Worm (Caenorhabditis elegans): ENCODE results near the gene mct-6.

mct-6 gene

ce11 chrX:16792700-16793176 is 22.4 kb upstream of the mct-6 start, which contains the start of gene got-1.2:
got-1.2 (minus strand) TSS chrX:16793126.
- TF ChIP-seq ets-7 (tag; optimal IDR thresholded peaks at IDR 0.05) = no peak
- no peak for TF ChIP-seq pes-1 (GFP tag; IDR thresholded peaks at IDR 0.05)
- no peak for TF ChIP-seq hnd-1 (tag; optimal IDR thresholded peaks at IDR 0.05)
- TF ChIP-seq tra-4 (tag; optimal IDR thresholded peaks at IDR 0.05) = no peak

ce11 chrX:16787152-16787551 is 16.9 kb upstream of the mct-6 start:
- TF ChIP-seq pes-1 (GFP tag; IDR thresholded peaks at IDR 0.05) (no peak), ets-7 (tag; optimal IDR thresholded peaks at IDR 0.05) (no peak), scrt-1 (GFP tag; IDR thresholded peaks at IDR 0.05) (no peak), flt-1 (GFP tag; IDR thresholded peaks at IDR 0.05) (no peak), tbx-11 (GFP tag; IDR thresholded peaks at IDR 0.05) (no peak), hmg-4 (GFP tag; optimal IDR thresholded peaks at IDR 0.05) (no peak)

DNA sequence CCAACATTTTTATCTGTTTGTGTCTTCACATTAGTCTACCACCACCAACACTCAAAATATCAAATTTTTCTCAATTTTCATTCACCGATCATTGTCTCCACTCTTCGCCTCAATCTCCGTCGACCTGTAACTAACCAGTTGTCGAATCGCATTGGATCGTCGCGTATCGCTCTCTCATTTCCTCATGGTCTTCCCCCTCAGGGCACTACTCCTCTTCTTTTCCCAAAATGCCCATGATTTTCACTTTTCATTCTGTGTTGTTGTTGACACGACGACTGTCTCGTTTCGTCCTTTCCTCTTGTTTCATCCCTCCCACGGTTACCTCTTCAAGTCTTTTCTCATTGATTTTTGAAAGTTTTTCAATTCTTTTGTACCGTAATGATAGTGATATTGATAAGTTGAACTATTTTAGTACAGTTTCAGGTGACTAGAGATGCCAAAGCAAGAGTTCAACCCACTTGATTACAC is 15.8 kb upstream of the mct-6 start, which contains the start of gene T01C8.2:
Gene T01C8.2 (plus strand): TSS at position 418 of the 468 bp plus-strand sequence.
- TF ChIP-seq ets-7 (tag; optimal IDR thresholded peaks at IDR 0.05) (no peak), ama-1 (optimal IDR thresholded peaks at IDR 0.05) (no peak), ceh-13 (GFP tag; optimal IDR thresholded peaks at IDR 0.05) (no peak), B0310.2 (tag; optimal IDR thresholded peaks at IDR 0.05) (no peak), F13C5.2 (tag; optimal IDR thresholded peaks at IDR 0.05) (no peak), hmg-4 (GFP tag; optimal IDR thresholded peaks at IDR 0.05) (no peak), tbx-11 (GFP tag; IDR thresholded peaks at IDR 0.05) (no peak), aly-1 (tag; optimal IDR thresholded peaks at IDR 0.05) (no peak), sea-1 (GFP tag; conservative IDR thresholded peaks at IDR 0.05) (no peak), ceh-36 (tag; optimal IDR thresholded peaks at IDR 0.05) (no peak), pes-1 (GFP tag; IDR thresholded peaks at IDR 0.05) (no peak), tra-4 (tag; optimal IDR thresholded peaks at IDR 0.05) (no peak), flt-1 (GFP tag; IDR thresholded peaks at IDR 0.05) (no peak), hmbx-1 (tag; optimal IDR thresholded peaks at IDR 0.05) (no peak), hnd-1 (tag; optimal IDR thresholded peaks at IDR 0.05) (no peak), scrt-1 (GFP tag; IDR thresholded peaks at IDR 0.05) (no peak), tbx-37 (GFP tag; conservative IDR thresholded peaks at IDR 0.05) (no peak)

ce11 chrX:16784038-16784437 is 13.7 kb upstream of the mct-6 start:
- TF ChIP-seq B0310.2 (tag; optimal IDR thresholded peaks at IDR 0.05) (no peak), pes-1 (GFP tag; IDR thresholded peaks at IDR 0.05) (no peak), ceh-13 (GFP tag; optimal IDR thresholded peaks at IDR 0.05) (no peak), scrt-1 (GFP tag; IDR thresholded peaks at IDR 0.05) (no peak), aly-1 (tag; optimal IDR thresholded peaks at IDR 0.05) (no peak), ceh-36 (tag; optimal IDR thresholded peaks at IDR 0.05) (no peak), tra-4 (tag; optimal IDR thresholded peaks at IDR 0.05) (no peak), tbx-37 (GFP tag; conservative IDR thresholded peaks at IDR 0.05) (no peak), F13C5.2 (tag; optimal IDR thresholded peaks at IDR 0.05) (no peak), flt-1 (GFP tag; IDR thresholded peaks at IDR 0.05) (no peak), hnd-1 (tag; optimal IDR thresholded peaks at IDR 0.05) (no peak), sea-1 (GFP tag; conservative IDR thresholded peaks at IDR 0.05) (no peak), ets-7 (tag; optimal IDR thresholded peaks at IDR 0.05) (no peak)

ce11 chrX:16782797-16783259 is 12.5 kb upstream of the mct-6 start, which contains the start of gene T01C8.3:
T01C8.3 (minus strand) TSS chrX:16783209.
- TF ChIP-seq scrt-1 (GFP tag; IDR thresholded peaks at IDR 0.05) = no peak

DNA sequence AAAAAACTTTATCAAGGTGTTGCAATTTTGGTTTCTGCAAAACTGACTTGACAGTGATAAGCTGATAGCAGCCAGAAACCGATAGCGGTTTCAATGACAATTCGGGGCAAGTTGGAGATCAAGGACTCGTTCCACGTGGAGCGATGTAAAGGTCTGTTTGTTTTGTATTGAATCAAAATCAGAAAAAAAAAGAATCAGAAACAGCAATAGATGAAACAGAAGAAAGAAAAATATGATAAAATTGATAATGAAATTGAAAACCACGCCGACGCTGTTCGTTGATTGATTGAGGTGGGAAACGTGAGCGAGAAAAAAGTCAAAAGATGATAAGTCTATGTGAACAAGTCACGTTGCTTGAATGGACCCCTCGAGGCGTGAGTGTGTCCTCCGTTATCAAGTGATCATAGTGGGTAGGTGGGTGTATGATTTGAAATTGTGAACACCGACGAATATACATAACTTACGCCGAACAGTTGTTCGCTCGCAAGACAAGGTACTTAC is 5.1 kb upstream of the mct-6 start:
- TF ChIP-seq B0310.2 (tag; optimal IDR thresholded peaks at IDR 0.05) (no peak), ceh-36 (tag; optimal IDR thresholded peaks at IDR 0.05) (no peak), pes-1 (GFP tag; IDR thresholded peaks at IDR 0.05) (no peak), scrt-1 (GFP tag; IDR thresholded peaks at IDR 0.05) (no peak), tra-4 (tag; optimal IDR thresholded peaks at IDR 0.05) (no peak), ets-7 (tag; optimal IDR thresholded peaks at IDR 0.05) (no peak), sea-1 (GFP tag; conservative IDR thresholded peaks at IDR 0.05) (no peak), aly-1 (tag; optimal IDR thresholded peaks at IDR 0.05) (no peak), hnd-1 (tag; optimal IDR thresholded peaks at IDR 0.05) (no peak), ceh-13 (GFP tag; optimal IDR thresholded peaks at IDR 0.05) (no peak), F13C5.2 (tag; optimal IDR thresholded peaks at IDR 0.05) (no peak), flt-1 (GFP tag; IDR thresholded peaks at IDR 0.05) (no peak), tbx-37 (GFP tag; conservative IDR thresholded peaks at IDR 0.05) (no peak), hmbx-1 (tag; optimal IDR thresholded peaks at IDR 0.05) (no peak), hmg-4 (GFP tag; optimal IDR thresholded peaks at IDR 0.05) (no peak), tbx-11 (GFP tag; IDR thresholded peaks at IDR 0.05) (no peak), ama-1 (optimal IDR thresholded peaks at IDR 0.05) (no peak)

DNA sequence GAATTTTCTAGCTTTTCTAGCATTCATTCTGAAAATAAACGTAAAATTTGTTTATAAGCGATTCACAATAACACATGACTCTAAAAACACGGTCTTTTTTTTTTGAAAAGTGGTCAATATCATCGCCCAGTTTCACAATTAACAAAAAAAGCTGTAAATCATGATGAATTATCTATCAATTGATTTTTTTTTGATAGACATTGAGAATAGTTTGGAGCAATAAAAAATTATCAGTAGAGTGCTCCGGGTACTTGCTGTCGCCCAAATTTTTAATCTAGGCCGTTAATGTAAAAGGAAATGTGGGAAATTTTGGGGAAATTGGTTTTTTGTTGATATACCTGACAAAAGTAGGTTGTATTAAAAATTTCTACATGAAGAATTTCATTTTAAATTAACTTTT is 3.1 kb upstream of the mct-6 start:
- TF ChIP-seq B0310.2 (tag; optimal IDR thresholded peaks at IDR 0.05) (no peak), aly-1 (tag; optimal IDR thresholded peaks at IDR 0.05) (no peak), tbx-37 (GFP tag; conservative IDR thresholded peaks at IDR 0.05) (no peak), hnd-1 (tag; optimal IDR thresholded peaks at IDR 0.05) (no peak), scrt-1 (GFP tag; IDR thresholded peaks at IDR 0.05) (no peak), F13C5.2 (tag; optimal IDR thresholded peaks at IDR 0.05) (no peak), pes-1 (GFP tag; IDR thresholded peaks at IDR 0.05) (no peak), tra-4 (tag; optimal IDR thresholded peaks at IDR 0.05) (no peak), ets-7 (tag; optimal IDR thresholded peaks at IDR 0.05) (no peak), ama-1 (optimal IDR thresholded peaks at IDR 0.05) (no peak), flt-1 (GFP tag; IDR thresholded peaks at IDR 0.05) (no peak), ceh-36 (tag; optimal IDR thresholded peaks at IDR 0.05) (no peak), ceh-13 (GFP tag; optimal IDR thresholded peaks at IDR 0.05) (no peak), hmbx-1 (tag; optimal IDR thresholded peaks at IDR 0.05) (no peak), hmg-4 (GFP tag; optimal IDR thresholded peaks at IDR 0.05) (no peak), tbx-11 (GFP tag; IDR thresholded peaks at IDR 0.05) (no peak), sea-1 (GFP tag; conservative IDR thresholded peaks at IDR 0.05) (no peak)
